Fruit fly (Drosophila melanogaster): ENCODE results near the gene CG14414.

The CG14414 gene

DNA sequence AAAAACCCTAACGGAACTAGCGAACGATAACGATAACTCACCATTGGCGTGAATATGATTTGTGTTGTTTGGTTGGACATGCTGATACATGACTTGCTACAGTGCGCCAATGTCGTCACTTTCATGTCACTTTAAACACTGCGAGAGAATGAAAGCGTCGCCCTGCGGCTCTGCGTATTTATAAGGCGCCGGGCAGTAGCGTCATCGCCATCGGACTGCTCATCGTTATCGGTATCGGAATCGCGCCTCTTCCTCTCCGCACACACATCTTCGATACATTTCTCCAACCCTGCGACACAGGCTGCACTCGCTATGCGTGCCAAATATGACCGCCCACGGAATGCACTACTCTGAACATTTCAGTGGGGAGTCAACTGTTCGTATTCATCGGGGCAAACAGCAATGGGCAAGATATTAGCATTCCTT, 22.0 kb downstream of the CG14414 start, which contains the start of gene sbm (continued):
- no peak for TF ChIP-seq insv (GFP tag; optimal IDR thresholded peaks at IDR 0.05)
- no peak for TF ChIP-seq usp (GFP tag; optimal IDR thresholded peaks at IDR 0.05)
- TF ChIP-seq onecut (GFP tag; IDR thresholded peaks at IDR 0.05), result peak; percentile 39
- TF ChIP-seq Ptx1 (GFP tag; IDR thresholded peaks at IDR 0.05), result peak; percentile 60
- TF ChIP-seq Adf1 (GFP tag; IDR thresholded peaks at IDR 0.05), result peak; percentile 35
- TF ChIP-seq prd (optimal IDR thresholded peaks at IDR 0.05), result no peak
- TF ChIP-seq prd (GFP tag; IDR thresholded peaks at IDR 0.05), result peak; percentile 59
- no peak for TF ChIP-seq CG9797 (GFP tag; optimal IDR thresholded peaks at IDR 0.05)
- peak; percentile 72 for TF ChIP-seq CG9932 (GFP tag; IDR thresholded peaks at IDR 0.05)
- TF ChIP-seq lmd (GFP tag; IDR thresholded peaks at IDR 0.05), result peak; percentile 66
- TF ChIP-seq Rfx (GFP tag; IDR thresholded peaks at IDR 0.05), result peak; percentile 81
- no peak for TF ChIP-seq CG14710 (tag; optimal IDR thresholded peaks at IDR 0.05)
- TF ChIP-seq BtbVII (GFP tag; optimal IDR thresholded peaks at IDR 0.05), result no peak
- no peak for TF ChIP-seq CG10267 (tag; optimal IDR thresholded peaks at IDR 0.05)
- TF ChIP-seq Sox102F (GFP tag; optimal IDR thresholded peaks at IDR 0.05), result peak; percentile 21
- peak; percentile 53 for TF ChIP-seq CG1603 (tag; optimal IDR thresholded peaks at IDR 0.05)
- TF ChIP-seq Eip74EF (GFP tag; optimal IDR thresholded peaks at IDR 0.05), result no peak
- TF ChIP-seq hth (optimal IDR thresholded peaks at IDR 0.05), result no peak
- TF ChIP-seq cato (GFP tag; optimal IDR thresholded peaks at IDR 0.05; ENCODE audit: borderline replicate concordance), result no peak
- peak; percentile 74; the same call in 1 of the 3 replicates for TF ChIP-seq CG11456 (GFP tag; IDR thresholded peaks at IDR 0.05)
- TF ChIP-seq CG1832 (GFP tag; optimal IDR thresholded peaks at IDR 0.05), result no peak
- TF ChIP-seq CG15269 (tag; optimal IDR thresholded peaks at IDR 0.05), result peak; percentile 41
- TF ChIP-seq pzg (GFP tag; optimal IDR thresholded peaks at IDR 0.05), result peak; percentile 55
- TF ChIP-seq Optix (GFP tag; IDR thresholded peaks at IDR 0.05), result peak; percentile 32; the same call in 1 of the 3 replicates
- TF ChIP-seq Blimp-1 (GFP tag; optimal IDR thresholded peaks at IDR 0.05), result no peak
- TF ChIP-seq CG1602 (GFP tag; optimal IDR thresholded peaks at IDR 0.05), result peak; percentile 32
- TF ChIP-seq tna (GFP tag; IDR thresholded peaks at IDR 0.05; ENCODE audit: partially characterized antibody), result peak; percentile 84
- no peak for TF ChIP-seq cas (GFP tag; IDR thresholded peaks at IDR 0.05)
- TF ChIP-seq Gug (GFP tag; IDR thresholded peaks at IDR 0.05), result peak; percentile 79; the same call in 3 of the 4 replicates
- TF ChIP-seq bigmax (GFP tag; optimal IDR thresholded peaks at IDR 0.05), result no peak
- TF ChIP-seq grau (tag; optimal IDR thresholded peaks at IDR 0.05), result peak; percentile 95
- no peak for TF ChIP-seq CG17829 (tag; optimal IDR thresholded peaks at IDR 0.05)
- no peak for TF ChIP-seq CG2202 (tag; optimal IDR thresholded peaks at IDR 0.05)
- peak; percentile 34 for TF ChIP-seq Chrac-16 (GFP tag; optimal IDR thresholded peaks at IDR 0.05)
- peak; percentile 36 for TF ChIP-seq Hmr (GFP tag; optimal IDR thresholded peaks at IDR 0.05)
- no peak for TF ChIP-seq Stat92E (GFP tag; optimal IDR thresholded peaks at IDR 0.05)
- peak; percentile 12 for TF ChIP-seq Atf3 (GFP tag; optimal IDR thresholded peaks at IDR 0.05)
- no peak for TF ChIP-seq z (GFP tag; IDR thresholded peaks at IDR 0.05)
- peak; percentile 36 for TF ChIP-seq CG4282 (GFP tag; optimal IDR thresholded peaks at IDR 0.05)
- no peak for TF ChIP-seq CG8478 (optimal IDR thresholded peaks at IDR 0.05)
- no peak for TF ChIP-seq CG4707 (GFP tag; optimal IDR thresholded peaks at IDR 0.05)
- TF ChIP-seq hb (GFP tag; IDR thresholded peaks at IDR 0.05; ENCODE audit: partially characterized antibody), result peak; percentile 87
- TF ChIP-seq CG5245 (GFP tag; optimal IDR thresholded peaks at IDR 0.05), result peak; percentile 20
- peak; percentile 65 for TF ChIP-seq abd-A (tag; optimal IDR thresholded peaks at IDR 0.05)
- TF ChIP-seq NC2α (GFP tag; optimal IDR thresholded peaks at IDR 0.05), result no peak
- TF ChIP-seq cg (GFP tag; optimal IDR thresholded peaks at IDR 0.05), result no peak
- peak; percentile 40 for TF ChIP-seq jumu (GFP tag; optimal IDR thresholded peaks at IDR 0.05)
- TF ChIP-seq CG17186 (GFP tag; optimal IDR thresholded peaks at IDR 0.05), result peak; percentile 74
- peak; percentile 49; the same call in 1 of the 2 replicates for TF ChIP-seq E2f1 (GFP tag; IDR thresholded peaks at IDR 0.05)
- TF ChIP-seq CG14014 (GFP tag; IDR thresholded peaks at IDR 0.05), result 0 out of 2 replicates have a peak, but pooled peaks have one; percentile 12
- peak; percentile 59 for TF ChIP-seq Jarid2 (GFP tag; optimal IDR thresholded peaks at IDR 0.05)

All from whole organism, embryonic.